Worm (Caenorhabditis elegans) whole organism, L2 larva: Measurements from ENCODE around the gene ntl-9.

Experiments
- F13H6.1 ChIP-seq: sonication (generic microtip); optimal IDR thresholded peaks from 2 replicates; lab custom pipeline; 2016; ENCODE audit warnings: missing genetic modification characterization, missing compliant biosample characterization
- lin-13 ChIP-seq: fragments of 150-350 bp; optimal IDR thresholded peaks from 2 replicates; lab custom pipeline; 2014; ENCODE audit warnings: missing biosample characterization, missing genetic modification reagents, missing genetic modification characterization
- snpc-4 ChIP-seq: fragments of 150-350 bp; optimal IDR thresholded peaks from 2 replicates; lab custom pipeline; 2014; ENCODE audit warnings: missing biosample characterization, missing genetic modification characterization
- zag-1 ChIP-seq: fragments of 150-350 bp; optimal IDR thresholded peaks from 2 replicates; lab custom pipeline; 2014; ENCODE audit warnings: missing biosample characterization, missing genetic modification characterization

ce11 chrIII:4924134-4924533 lies 20.2 kb upstream of the ntl-9 start:
- no peak for TF ChIP-seq lin-13
- no peak for TF ChIP-seq snpc-4 (tag; lab: Kevin White, UChicago)
- no peak for TF ChIP-seq F13H6.1 (tag; lab: Kevin White, UChicago)
- TF ChIP-seq zag-1, result no peak
